Fruit fly (Drosophila melanogaster) S2 (cell line): Measurements from ENCODE around the gene Tbc1d22.

Source experiments
- CG8478 ChIP-seq: fragments of >200 bp; optimal IDR thresholded peaks from 2 replicates; lab custom pipeline; 2018
- CTCF ChIP-seq, 2 experiments: fragments of >200 bp; optimal IDR thresholded peaks; 2 replicates each; lab custom pipeline; 2018

DNA sequence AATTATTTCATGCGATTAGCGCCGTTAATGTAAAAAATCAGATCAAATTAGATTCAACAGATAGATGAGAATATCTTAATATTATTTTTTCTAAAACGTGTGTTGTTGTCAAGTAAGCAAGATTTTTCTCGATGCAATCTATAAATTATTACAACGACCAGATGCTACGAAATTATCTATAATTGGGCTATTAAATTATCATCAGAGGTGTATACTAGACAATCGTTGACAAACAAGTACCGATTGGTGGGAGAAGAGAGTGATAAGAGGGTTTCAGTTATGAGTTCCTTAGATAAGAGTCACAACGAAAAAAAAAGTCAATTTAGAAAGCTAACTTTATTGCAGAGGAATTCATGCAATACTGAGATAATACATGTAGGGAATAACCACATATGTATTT is 34.5 kb upstream of the Tbc1d22 start:
- no peak for TF ChIP-seq CTCF (optimal IDR thresholded peaks at IDR 0.05; lab: Kevin White, UChicago)
- TF ChIP-seq CG8478: no peak
